Fruit fly (Drosophila melanogaster): ENCODE results near the gene Trpgamma.

dm6 chr2L:16709693-16710092, 33.2 kb upstream of the Trpgamma start:
- TF ChIP-seq CG8478 (optimal IDR thresholded peaks at IDR 0.05), result no peak
- TF ChIP-seq CTCF (optimal IDR thresholded peaks at IDR 0.05), result no peak
